Worm (Caenorhabditis elegans) whole organism, L4 larva: ENCODE results near the gene C01G12.13.

ENCODE experiments used
- Y75B8A.6 ChIP-seq: fragments of 200-800 bp; sonication (Bioruptor generic); IDR thresholded peaks from 2 replicates; pipeline ENCODE4 v1.3.6; 2022; ENCODE audit warnings: missing genetic modification reagents, missing genetic modification characterization, missing compliant biosample characterization
- aly-2 ChIP-seq: sonication (generic microtip); optimal IDR thresholded peaks from 2 replicates; lab custom pipeline; 2018; ENCODE audit warnings: missing biosample characterization, missing genetic modification characterization
- ceh-62 ChIP-seq: sonication (generic microtip); optimal IDR thresholded peaks from 2 replicates; lab custom pipeline; 2017; ENCODE audit warnings: missing biosample characterization, missing genetic modification characterization
- ceh-82 ChIP-seq: sonication (generic microtip); optimal IDR thresholded peaks from 2 replicates; lab custom pipeline; 2017; ENCODE audit warnings: missing biosample characterization, missing genetic modification characterization
- lin-15B ChIP-seq: fragments of 150-350 bp; sonication (generic microtip); optimal IDR thresholded peaks from 3 replicates; lab custom pipeline; 2014; ENCODE audit warnings: missing biosample characterization, missing genetic modification characterization
- nhr-11 ChIP-seq: fragments of 150-350 bp; optimal IDR thresholded peaks from 2 replicates; lab custom pipeline; 2014; ENCODE audit warnings: missing biosample characterization, missing genetic modification characterization
- nhr-77 ChIP-seq: fragments of 150-350 bp; optimal IDR thresholded peaks from 2 replicates; lab custom pipeline; 2014; ENCODE audit warnings: missing biosample characterization, missing genetic modification characterization
- snpc-4 ChIP-seq: fragments of 150-350 bp; optimal IDR thresholded peaks from 2 replicates; lab custom pipeline; 2014; ENCODE audit warnings: missing biosample characterization, missing genetic modification characterization
- zip-11 ChIP-seq: fragments of 200-800 bp; sonication (Bioruptor generic); IDR thresholded peaks from 2 replicates; pipeline ENCODE4 v1.3.6; 2022; ENCODE audit warnings: missing genetic modification characterization, missing compliant biosample characterization

DNA sequence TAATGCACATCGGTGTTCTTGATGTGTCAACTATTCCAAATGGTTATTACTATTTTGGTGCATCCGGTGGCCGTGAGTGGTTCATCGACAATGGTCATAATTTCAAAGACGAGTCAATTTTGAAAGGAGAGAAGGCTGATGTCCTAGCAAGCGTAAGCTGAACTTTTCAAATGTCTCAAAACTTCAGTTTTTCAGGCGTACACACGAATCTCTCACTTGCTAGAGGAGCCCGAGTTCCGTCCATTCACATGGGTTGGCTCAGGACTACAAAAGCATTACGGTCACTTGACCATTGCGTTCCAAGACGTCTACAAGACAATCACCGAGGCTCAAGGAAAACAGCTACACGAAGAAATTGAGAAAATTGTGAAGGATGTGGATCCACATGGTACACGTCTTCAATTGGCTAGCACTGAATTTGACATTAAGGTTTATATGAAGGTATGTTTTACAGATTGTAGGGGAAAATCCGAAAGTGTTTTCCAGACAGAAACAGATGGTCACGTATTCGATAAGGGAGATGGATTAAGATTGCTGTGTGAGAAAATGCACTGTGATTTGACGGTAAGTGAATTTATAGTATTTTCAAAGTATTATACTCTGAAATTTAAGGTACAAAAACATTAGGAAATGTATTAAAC is 32.9 kb downstream of the C01G12.13 start:
- TF ChIP-seq Y75B8A.6: no peak
- TF ChIP-seq nhr-77 (tag; lab: Kevin White, UChicago): no peak
- no peak for TF ChIP-seq nhr-11 (tag; lab: Kevin White, UChicago)
- TF ChIP-seq lin-15B: no peak
- no peak for TF ChIP-seq aly-2 (tag; lab: Kevin White, UChicago)
- no peak for TF ChIP-seq ceh-82 (tag; lab: Kevin White, UChicago)
- TF ChIP-seq snpc-4: no peak
- no peak for TF ChIP-seq zip-11
- TF ChIP-seq ceh-62 (tag; lab: Kevin White, UChicago): no peak
